Worm (Caenorhabditis elegans) whole organism, L3 larva: ENCODE data around the gene T06D8.10.
A peak's percentile ranks its signal among the peaks of the same experiment; 100 is the strongest.

Experiments
- R02D3.7 ChIP-seq: fragments of 150-350 bp; optimal IDR thresholded peaks from 2 replicates; lab custom pipeline; 2014; ENCODE audit warnings: missing biosample characterization, missing genetic modification characterization
- ZK546.5 ChIP-seq: sonication (generic microtip); optimal IDR thresholded peaks from 2 replicates; lab custom pipeline; 2017; ENCODE audit warnings: missing biosample characterization, missing genetic modification characterization
- ceh-16 ChIP-seq: sonication (generic microtip); optimal IDR thresholded peaks from 2 replicates; lab custom pipeline; 2017; ENCODE audit warnings: missing biosample characterization, missing genetic modification characterization
- ceh-82 ChIP-seq: fragments of 150-350 bp; optimal IDR thresholded peaks from 2 replicates; lab custom pipeline; 2014; ENCODE audit warnings: missing biosample characterization, missing genetic modification characterization
- ceh-9 ChIP-seq: sonication (generic microtip); optimal IDR thresholded peaks from 2 replicates; lab custom pipeline; 2018; ENCODE audit warnings: missing biosample characterization, missing genetic modification characterization
- daf-12 ChIP-seq: fragments of 150-350 bp; optimal IDR thresholded peaks from 2 replicates; lab custom pipeline; 2014; ENCODE audit warnings: missing biosample characterization, missing genetic modification reagents, missing genetic modification characterization
- elt-1 ChIP-seq: fragments of 150-350 bp; optimal IDR thresholded peaks from 2 replicates; lab custom pipeline; 2014; ENCODE audit warnings: missing biosample characterization, missing genetic modification characterization
- elt-2 ChIP-seq: sonication (generic microtip); optimal IDR thresholded peaks from 2 replicates; lab custom pipeline; 2016; ENCODE audit warnings: missing genetic modification reagents, mild to moderate bottlenecking, missing genetic modification characterization, missing compliant biosample characterization
- eor-1 ChIP-seq, 2 experiments: fragments of 150-350 bp; optimal IDR thresholded peaks; 2 replicates each; lab custom pipeline; 2014 to 2018; ENCODE audit warnings: missing biosample characterization in 2 of 2, missing genetic modification characterization in 2 of 2
- fkh-2 ChIP-seq: fragments of 150-350 bp; optimal IDR thresholded peaks from 2 replicates; lab custom pipeline; 2014; ENCODE audit warnings: missing biosample characterization, missing genetic modification reagents, missing genetic modification characterization
- fos-1 ChIP-seq: fragments of 150-350 bp; optimal IDR thresholded peaks from 2 replicates; lab custom pipeline; 2014; ENCODE audit warnings: missing biosample characterization, missing genetic modification characterization
- hmg-11 ChIP-seq: sonication (generic microtip); optimal IDR thresholded peaks from 2 replicates; lab custom pipeline; 2016; ENCODE audit warnings: missing genetic modification characterization, missing compliant biosample characterization
- jun-1 ChIP-seq: fragments of 150-350 bp; optimal IDR thresholded peaks from 2 replicates; lab custom pipeline; 2014; ENCODE audit warnings: missing biosample characterization, missing genetic modification reagents, missing genetic modification characterization
- lin-15B ChIP-seq: fragments of 150-350 bp; optimal IDR thresholded peaks from 2 replicates; lab custom pipeline; 2014; ENCODE audit warnings: missing biosample characterization, missing genetic modification characterization
- lin-39 ChIP-seq: fragments of 150-350 bp; optimal IDR thresholded peaks from 2 replicates; lab custom pipeline; 2018; ENCODE audit warnings: missing biosample characterization, missing genetic modification reagents, missing genetic modification characterization
- lsy-12 ChIP-seq: sonication (generic microtip); optimal IDR thresholded peaks from 2 replicates; lab custom pipeline; 2016; ENCODE audit warnings: mild to moderate bottlenecking, missing genetic modification characterization, missing compliant biosample characterization
- mdl-1 ChIP-seq: fragments of 150-350 bp; optimal IDR thresholded peaks from 2 replicates; lab custom pipeline; 2014; ENCODE audit warnings: missing biosample characterization, missing genetic modification characterization
- mml-1 ChIP-seq: fragments of 150-350 bp; sonication (generic microtip); optimal IDR thresholded peaks from 3 replicates; lab custom pipeline; 2014; ENCODE audit warnings: missing biosample characterization, missing genetic modification characterization
- nfya-1 ChIP-seq: sonication (generic microtip); optimal IDR thresholded peaks from 2 replicates; lab custom pipeline; 2017; ENCODE audit warnings: missing genetic modification characterization, mild to moderate bottlenecking, missing compliant biosample characterization, antibody characterized with exemption, moderate library complexity; ENCODE audit not compliant: insufficient read depth
- nhr-23 ChIP-seq: fragments of 150-350 bp; optimal IDR thresholded peaks from 2 replicates; lab custom pipeline; 2014; ENCODE audit warnings: missing biosample characterization, missing genetic modification reagents, missing genetic modification characterization
- nhr-237 ChIP-seq: fragments of 150-350 bp; optimal IDR thresholded peaks from 2 replicates; lab custom pipeline; 2014; ENCODE audit warnings: missing biosample characterization, missing genetic modification characterization
- nhr-25 ChIP-seq: sonication (generic microtip); optimal IDR thresholded peaks from 2 replicates; lab custom pipeline; 2017; ENCODE audit warnings: missing biosample characterization, missing genetic modification characterization
- nhr-28 ChIP-seq: fragments of 150-350 bp; optimal IDR thresholded peaks from 2 replicates; lab custom pipeline; 2014; ENCODE audit warnings: missing biosample characterization, missing genetic modification characterization
- nhr-43 ChIP-seq: sonication (generic microtip); optimal IDR thresholded peaks from 2 replicates; lab custom pipeline; 2016; ENCODE audit warnings: mild to moderate bottlenecking, missing genetic modification characterization, missing compliant biosample characterization; ENCODE audit not compliant: poor library complexity, severe bottlenecking
- nhr-76 ChIP-seq: fragments of 150-350 bp; sonication (generic microtip); optimal IDR thresholded peaks from 5 replicates; lab custom pipeline; 2014; ENCODE audit warnings: missing biosample characterization, missing genetic modification characterization
- nhr-77 ChIP-seq: fragments of 150-350 bp; optimal IDR thresholded peaks from 2 replicates; lab custom pipeline; 2014; ENCODE audit warnings: missing biosample characterization, missing genetic modification characterization
- pqm-1 ChIP-seq: fragments of 150-350 bp; optimal IDR thresholded peaks from 2 replicates; lab custom pipeline; 2017; ENCODE audit warnings: missing biosample characterization, missing genetic modification characterization, inconsistent platforms
- sea-2 ChIP-seq: fragments of 150-350 bp; sonication (generic microtip); optimal IDR thresholded peaks from 4 replicates; lab custom pipeline; 2014; ENCODE audit warnings: missing biosample characterization, missing genetic modification reagents, missing genetic modification characterization
- unc-39 ChIP-seq: sonication (generic microtip); optimal IDR thresholded peaks from 4 replicates; lab custom pipeline; 2017; ENCODE audit warnings: missing biosample characterization, missing genetic modification characterization
- unc-62 ChIP-seq: fragments of 150-350 bp; sonication (generic microtip); optimal IDR thresholded peaks from 4 replicates; lab custom pipeline; 2014; ENCODE audit warnings: missing biosample characterization, missing genetic modification reagents, missing genetic modification characterization
- ztf-11 ChIP-seq: fragments of 150-350 bp; optimal IDR thresholded peaks from 2 replicates; lab custom pipeline; 2014; ENCODE audit warnings: missing biosample characterization, missing genetic modification characterization
- ztf-4 ChIP-seq: fragments of 150-350 bp; optimal IDR thresholded peaks from 2 replicates; lab custom pipeline; 2014; ENCODE audit warnings: missing biosample characterization, missing genetic modification characterization

Gene T06D8.10

ce11 chrII:11283803-11284202 is 36.5 kb upstream of the T06D8.10 start:
- no peak for TF ChIP-seq unc-39 (tag; lab: Kevin White, UChicago)
- no peak for TF ChIP-seq jun-1 (tag; lab: Kevin White, UChicago)
- peak; percentile 31 for TF ChIP-seq pqm-1 (tag; lab: Kevin White, UChicago)
- peak; percentile 63 for TF ChIP-seq elt-2 (tag; lab: Kevin White, UChicago)
- TF ChIP-seq ceh-9, result no peak
- TF ChIP-seq ztf-4 (tag; lab: Kevin White, UChicago), result no peak

ce11 chrII:11283013-11283412 is 35.7 kb upstream of the T06D8.10 start:
- TF ChIP-seq lin-39 (tag; lab: Kevin White, UChicago), result peak; percentile 1
- no peak for TF ChIP-seq pqm-1 (tag; lab: Kevin White, UChicago)
- TF ChIP-seq, all 47 proteins: peak for 1

ce11 chrII:11281666-11282065 is 34.4 kb upstream of the T06D8.10 start, which contains the start of gene unc-130:
Gene unc-130, plus strand, starts transcription at chrII:11281966.
- TF ChIP-seq elt-2 (tag; lab: Kevin White, UChicago) (peak; percentile 27), pqm-1 (tag; lab: Kevin White, UChicago) (no peak)
- TF ChIP-seq, all 47 proteins: peak for 1

ce11 chrII:11281177-11281576 is 33.9 kb upstream of the T06D8.10 start:
- no peak for TF ChIP-seq R02D3.7 (tag; lab: Kevin White, UChicago)
- TF ChIP-seq, all 47 proteins: peak for 0

ce11 chrII:11279971-11280370 is 32.7 kb upstream of the T06D8.10 start:
- TF ChIP-seq lin-15B (tag; lab: Kevin White, UChicago), result no peak
- TF ChIP-seq nfya-1 (tag; lab: Kevin White, UChicago), result peak; percentile 95
- TF ChIP-seq elt-2 (tag; lab: Kevin White, UChicago), result peak; percentile 8
- no peak for TF ChIP-seq daf-12 (tag; lab: Kevin White, UChicago)

- TF ChIP-seq lsy-12 (tag; lab: Kevin White, UChicago) (no peak), nhr-76 (tag; lab: Kevin White, UChicago) (no peak), nhr-25 (tag; lab: Kevin White, UChicago) (peak; percentile 24), jun-1 (tag; lab: Kevin White, UChicago) (no peak), fkh-2 (tag; lab: Kevin White, UChicago) (no peak), nhr-77 (tag; lab: Kevin White, UChicago) (no peak), sea-2 (GFP tag; lab: Kevin White, UChicago) (no peak), elt-1 (tag; lab: Kevin White, UChicago) (peak; percentile 12), ceh-82 (tag; lab: Kevin White, UChicago) (no peak), ceh-16 (tag; lab: Kevin White, UChicago) (no peak), mdl-1 (tag; lab: Kevin White, UChicago) (no peak), ztf-4 (tag; lab: Kevin White, UChicago) (no peak)
Observed at ce11 chrII:11276879-11277278, 29.6 kb upstream of the T06D8.10 start.

- TF ChIP-seq lin-39 (tag; lab: Kevin White, UChicago) (peak; percentile 28), nfya-1 (tag; lab: Kevin White, UChicago) (peak; percentile 25), elt-2 (tag; lab: Kevin White, UChicago) (no peak)
Observed at ce11 chrII:11275484-11275883, 28.2 kb upstream of the T06D8.10 start.

- TF ChIP-seq nhr-28 (tag; lab: Kevin White, UChicago) (no peak), jun-1 (tag; lab: Kevin White, UChicago) (no peak), nhr-237 (tag; lab: Kevin White, UChicago) (no peak), lin-39 (tag; lab: Kevin White, UChicago) (no peak), nfya-1 (tag; lab: Kevin White, UChicago) (no peak), nhr-23 (tag; lab: Kevin White, UChicago) (no peak), unc-62 (no peak), hmg-11 (tag; lab: Kevin White, UChicago) (no peak), nhr-43 (no peak), nhr-77 (tag; lab: Kevin White, UChicago) (no peak), unc-39 (tag; lab: Kevin White, UChicago) (no peak), lsy-12 (tag; lab: Kevin White, UChicago) (no peak), eor-1 (tag; optimal IDR thresholded peaks at IDR 0.05; lab: Kevin White, UChicago) (no peak), ZK546.5 (tag; lab: Kevin White, UChicago) (no peak), fos-1 (tag; lab: Kevin White, UChicago) (no peak), ztf-11 (no peak), sea-2 (GFP tag; lab: Kevin White, UChicago) (no peak), mml-1 (tag; lab: Kevin White, UChicago) (no peak)
Observed at ce11 chrII:11274876-11275275, 27.6 kb upstream of the T06D8.10 start.
